Worm (Caenorhabditis elegans) whole organism, L1 larva: ENCODE measurements around the gene rom-4.
A peak's percentile ranks its signal among the peaks of the same experiment; 100 is the strongest.

ENCODE experiments used
- aha-1 ChIP-seq: fragments of 150-350 bp; optimal IDR thresholded peaks from 2 replicates; lab custom pipeline; 2014; ENCODE audit warnings: missing biosample characterization, missing genetic modification characterization
- alr-1 ChIP-seq: fragments of 200-800 bp; sonication (Bioruptor generic); optimal IDR thresholded peaks from 2 replicates; lab custom pipeline; 2018; ENCODE audit warnings: borderline replicate concordance, mild to moderate bottlenecking, missing genetic modification characterization, missing compliant biosample characterization
- aly-2 ChIP-seq: fragments of 150-350 bp; optimal IDR thresholded peaks from 2 replicates; lab custom pipeline; 2014; ENCODE audit warnings: missing biosample characterization, missing genetic modification characterization
- ama-1 ChIP-seq: fragments of 150-350 bp; optimal IDR thresholded peaks from 2 replicates; lab custom pipeline; 2014
- blmp-1 ChIP-seq: fragments of 150-350 bp; optimal IDR thresholded peaks from 2 replicates; lab custom pipeline; 2014; ENCODE audit warnings: missing biosample characterization, missing genetic modification characterization
- ceh-63 ChIP-seq: fragments of 200-800 bp; sonication (Bioruptor generic); optimal IDR thresholded peaks from 2 replicates; lab custom pipeline; 2018; ENCODE audit warnings: mild to moderate bottlenecking, missing genetic modification characterization, missing compliant biosample characterization
- ceh-8 ChIP-seq: fragments of 200-800 bp; sonication (Bioruptor generic); optimal IDR thresholded peaks from 2 replicates; lab custom pipeline; 2018; ENCODE audit warnings: mild to moderate bottlenecking, missing genetic modification characterization, moderate library complexity, missing compliant biosample characterization
- ceh-82 ChIP-seq, 3 experiments: fragments of 150-350 bp in 1 of 3; sonication (generic microtip) in 2 of 3; optimal IDR thresholded peaks; 2 replicates each; lab custom pipeline; 2014 to 2017; ENCODE audit warnings: missing biosample characterization in 3 of 3, missing genetic modification characterization in 3 of 3
- dpl-1 ChIP-seq, 3 experiments: fragments of 150-350 bp in 2 of 3; sonication (generic microtip) in 1 of 3; optimal IDR thresholded peaks; 2 replicates each; lab custom pipeline; 2014 to 2017; ENCODE audit warnings: missing biosample characterization in 3 of 3, missing genetic modification characterization in 3 of 3, missing genetic modification reagents in 3 of 3
- elt-2 ChIP-seq: sonication (generic microtip); optimal IDR thresholded peaks from 2 replicates; lab custom pipeline; 2016; ENCODE audit warnings: missing genetic modification characterization, mild to moderate bottlenecking, inconsistent platforms, missing compliant biosample characterization, missing genetic modification reagents
- elt-3 ChIP-seq, 6 experiments: fragments of 150-350 bp in 1 of 6; sonication (generic microtip); optimal IDR thresholded peaks; 2 replicates each; lab custom pipeline; 2017 to 2018; ENCODE audit warnings: missing biosample characterization in 6 of 6, missing genetic modification characterization in 6 of 6, inconsistent platforms in 1 of 6
- fkh-10 ChIP-seq: sonication (generic microtip); optimal IDR thresholded peaks from 2 replicates; lab custom pipeline; 2017; ENCODE audit warnings: missing biosample characterization, missing genetic modification reagents, missing genetic modification characterization
- fkh-8 ChIP-seq: sonication (generic microtip); optimal IDR thresholded peaks from 2 replicates; lab custom pipeline; 2016; ENCODE audit warnings: mild to moderate bottlenecking, missing genetic modification characterization, missing compliant biosample characterization
- fos-1 ChIP-seq: fragments of 150-350 bp; optimal IDR thresholded peaks from 2 replicates; lab custom pipeline; 2014; ENCODE audit warnings: missing biosample characterization, missing genetic modification characterization
- grh-1 ChIP-seq: fragments of 200-800 bp; sonication (Bioruptor generic); IDR thresholded peaks from 2 replicates; pipeline ENCODE4 v1.3.6; 2022; ENCODE audit warnings: missing genetic modification reagents, missing genetic modification characterization, missing compliant biosample characterization
- hlh-4 ChIP-seq: sonication (generic microtip); optimal IDR thresholded peaks from 2 replicates; lab custom pipeline; 2016; ENCODE audit warnings: mild to moderate bottlenecking, missing genetic modification characterization, missing compliant biosample characterization
- mef-2 ChIP-seq: fragments of 150-350 bp; optimal IDR thresholded peaks from 2 replicates; lab custom pipeline; 2014; ENCODE audit warnings: missing biosample characterization, missing genetic modification characterization
- nhr-19 ChIP-seq: fragments of 200-800 bp; sonication (Bioruptor generic); conservative IDR thresholded peaks from 2 replicates; pipeline ENCODE4 v1.3.6; 2022; ENCODE audit warnings: missing genetic modification characterization, missing compliant biosample characterization
- nhr-237 ChIP-seq: fragments of 150-350 bp; optimal IDR thresholded peaks from 2 replicates; lab custom pipeline; 2014; ENCODE audit warnings: missing biosample characterization, missing genetic modification characterization
- nhr-71 ChIP-seq: sonication (generic microtip); optimal IDR thresholded peaks from 2 replicates; lab custom pipeline; 2016; ENCODE audit warnings: mild to moderate bottlenecking, missing genetic modification characterization, moderate library complexity, missing compliant biosample characterization
- nhr-84 ChIP-seq: sonication (generic microtip); optimal IDR thresholded peaks from 2 replicates; lab custom pipeline; 2017; ENCODE audit warnings: missing biosample characterization, missing genetic modification characterization
- nhr-85 ChIP-seq: sonication (generic microtip); peaks from one replicate; lab custom pipeline; 2016; ENCODE audit warnings: missing genetic modification characterization, inconsistent platforms, missing compliant biosample characterization
- pag-3 ChIP-seq: sonication (generic microtip); optimal IDR thresholded peaks from 2 replicates; lab custom pipeline; 2017; ENCODE audit warnings: missing genetic modification characterization, mild to moderate bottlenecking, missing compliant biosample characterization, antibody characterized with exemption, borderline replicate concordance; ENCODE audit not compliant: insufficient read depth
- sox-4 ChIP-seq: sonication (generic microtip); optimal IDR thresholded peaks from 2 replicates; lab custom pipeline; 2016; ENCODE audit warnings: missing genetic modification characterization, missing compliant biosample characterization
- unc-30 ChIP-seq: sonication (generic microtip); optimal IDR thresholded peaks from 2 replicates; lab custom pipeline; 2017; ENCODE audit warnings: missing biosample characterization, missing genetic modification characterization
- unc-98 ChIP-seq: fragments of 200-800 bp; sonication (Bioruptor generic); IDR thresholded peaks from 2 replicates; pipeline ENCODE4 v1.3.6; 2022; ENCODE audit warnings: missing genetic modification characterization, missing compliant biosample characterization
- vab-15 ChIP-seq: sonication (generic microtip); optimal IDR thresholded peaks from 2 replicates; lab custom pipeline; 2017; ENCODE audit warnings: missing genotype, mild to moderate bottlenecking, missing genetic modification characterization, missing compliant biosample characterization
- xbp-1 ChIP-seq: sonication (generic microtip); optimal IDR thresholded peaks from 2 replicates; lab custom pipeline; 2016; ENCODE audit warnings: missing genetic modification characterization, missing compliant biosample characterization
- zag-1 ChIP-seq: fragments of 150-350 bp; optimal IDR thresholded peaks from 2 replicates; lab custom pipeline; 2014; ENCODE audit warnings: missing biosample characterization, missing genetic modification characterization
- ztf-11 ChIP-seq, 2 experiments: sonication (generic microtip); optimal IDR thresholded peaks; 2 replicates each; lab custom pipeline; 2016 to 2017; ENCODE audit warnings: missing genetic modification characterization in 2 of 2, missing biosample characterization in 1 of 2, missing compliant biosample characterization in 1 of 2
- ztf-4 ChIP-seq: fragments of 150-350 bp; optimal IDR thresholded peaks from 2 replicates; lab custom pipeline; 2014; ENCODE audit warnings: missing biosample characterization, missing genetic modification characterization

Gene rom-4

ce11 chrIV:17021042-17021441 lies 25.4 kb downstream of the rom-4 start:
- TF ChIP-seq dpl-1 (GFP tag; optimal IDR thresholded peaks at IDR 0.05; lab: Kevin White, UChicago) (no peak), ceh-63 (GFP tag; lab: Kevin White, UChicago) (no peak), pag-3 (tag; lab: Kevin White, UChicago) (no peak), ceh-82 (tag; optimal IDR thresholded peaks at IDR 0.05; lab: Kevin White, UChicago) (no peak)
- TF ChIP-seq, all 84 proteins: peak for 0

ce11 chrIV:17025017-17025416 lies 29.4 kb downstream of the rom-4 start, which contains the start of gene dct-13:
TSS of gene dct-13 (minus strand) at chrIV:17025117.
- no peak for TF ChIP-seq dpl-1 (GFP tag; optimal IDR thresholded peaks at IDR 0.05; lab: Kevin White, UChicago)
- no peak for TF ChIP-seq xbp-1 (tag; lab: Kevin White, UChicago)
- TF ChIP-seq fkh-8 (tag; lab: Kevin White, UChicago) = no peak
- no peak for TF ChIP-seq aly-2
- TF ChIP-seq nhr-19 (GFP tag; lab: Robert Waterston, UW) = no peak
- no peak for TF ChIP-seq hlh-4 (tag; lab: Kevin White, UChicago)
- no peak for TF ChIP-seq vab-15 (tag; lab: Kevin White, UChicago)
- no peak for TF ChIP-seq blmp-1 (tag; lab: Kevin White, UChicago)
- no peak for TF ChIP-seq ceh-82 (tag; optimal IDR thresholded peaks at IDR 0.05; lab: Kevin White, UChicago)
- no peak for TF ChIP-seq zag-1 (tag; lab: Kevin White, UChicago)

- TF ChIP-seq nhr-237 (no peak), dpl-1 (GFP tag; optimal IDR thresholded peaks at IDR 0.05; lab: Kevin White, UChicago) (no peak), nhr-84 (tag; lab: Kevin White, UChicago) (no peak), ceh-8 (no peak), alr-1 (tag; lab: Kevin White, UChicago) (no peak), elt-3 (tag; optimal IDR thresholded peaks at IDR 0.05; lab: Kevin White, UChicago) (no peak), fkh-10 (no peak), xbp-1 (tag; lab: Kevin White, UChicago) (no peak)
These were observed 30.9 kb downstream of the rom-4 start for ce11 chrIV:17026568-17026967.

ce11 chrIV:17030494-17030893 lies 34.9 kb downstream of the rom-4 start, which contains the start of gene nhr-229:
TSS of gene nhr-229 (minus strand) at chrIV:17030594.
- TF ChIP-seq fkh-8 (tag; lab: Kevin White, UChicago) (no peak), nhr-85 (peak; percentile 17), unc-30 (tag; lab: Kevin White, UChicago) (no peak), elt-2 (tag; lab: Kevin White, UChicago) (no peak)
- TF ChIP-seq, all 84 proteins: peak for 1

ce11 chrIV:17039545-17039944 lies 43.9 kb downstream of the rom-4 start, which contains the start of gene Y116A8C.19:
TSS of gene Y116A8C.19 (minus strand) at chrIV:17039645.
- TF ChIP-seq grh-1 (GFP tag; lab: Robert Waterston, UW) (no peak), unc-98 (GFP tag; lab: Robert Waterston, UW) (no peak), aha-1 (tag; lab: Kevin White, UChicago) (no peak), mef-2 (tag; lab: Kevin White, UChicago) (no peak), ceh-63 (GFP tag; lab: Kevin White, UChicago) (no peak), sox-4 (tag; lab: Kevin White, UChicago) (no peak), ama-1 (no peak), fkh-10 (no peak), ztf-11 (tag; optimal IDR thresholded peaks at IDR 0.05; lab: Kevin White, UChicago) (no peak), nhr-71 (no peak)
- TF ChIP-seq, all 84 proteins: peak for 0

- TF ChIP-seq fos-1 (tag; lab: Kevin White, UChicago) (no peak), ztf-4 (tag; lab: Kevin White, UChicago) (no peak), grh-1 (GFP tag; lab: Robert Waterston, UW) (no peak)
These were observed 45.0 kb downstream of the rom-4 start, which contains the start of gene Y116A8C.20 for ce11 chrIV:17040618-17041017. TSS of gene Y116A8C.20 (plus strand) at chrIV:17040918.
